In genomic region chr3R:4974514-4975314, dm6 we compare ENCODE assay signal across 1 fruit fly cellular context.
TF ChIP-seq lines count a peak whose summit lies in the region.

No protein-coding gene starts in this region.

TF ChIP-seq in whole organism, embryonic, 481 proteins besides CTCF, POLR2A, EP300 and RAD21 (continued from another document):
- TF ChIP-seq Bgb (GFP tag; IDR thresholded peaks at IDR 0.05; lab: Robert Waterston, UW; ENCODE audit: partially characterized antibody), result no peak
- TF ChIP-seq Bteb2 (GFP tag; optimal IDR thresholded peaks at IDR 0.05; lab: Kevin White, UChicago), result no peak
- TF ChIP-seq pan (optimal IDR thresholded peaks at IDR 0.05; lab: Kevin White, UChicago), result peak in 1 of 2 experiments; percentile 5
- TF ChIP-seq pan (GFP tag; optimal IDR thresholded peaks at IDR 0.05 in 1 of 2, IDR thresholded peaks at IDR 0.05 in 1 of 2), result peak in 1 of 2 experiments; percentile 12
- TF ChIP-seq D19B (GFP tag; optimal IDR thresholded peaks at IDR 0.05; lab: Kevin White, UChicago), result peak; percentile 60
- TF ChIP-seq CG11504 (tag; optimal IDR thresholded peaks at IDR 0.05; lab: Kevin White, UChicago), result no peak
- TF ChIP-seq CG11085 (GFP tag; IDR thresholded peaks at IDR 0.05; lab: Robert Waterston, UW), result no peak
- TF ChIP-seq CG34376 (GFP tag; optimal IDR thresholded peaks at IDR 0.05; lab: Kevin White, UChicago), result no peak
- TF ChIP-seq sqz (GFP tag; optimal IDR thresholded peaks at IDR 0.05; lab: Kevin White, UChicago), result no peak
- no peak for TF ChIP-seq Dip2 (GFP tag; IDR thresholded peaks at IDR 0.05; lab: Robert Waterston, UW)
- TF ChIP-seq sna (GFP tag; IDR thresholded peaks at IDR 0.05; lab: Robert Waterston, UW; ENCODE audit: partially characterized antibody), result no peak
- no peak for TF ChIP-seq CG7271 (tag; optimal IDR thresholded peaks at IDR 0.05; lab: Kevin White, UChicago)
- no peak for TF ChIP-seq Hr78 (GFP tag; optimal IDR thresholded peaks at IDR 0.05; lab: Kevin White, UChicago)
- no peak for TF ChIP-seq mam (GFP tag; optimal IDR thresholded peaks at IDR 0.05; lab: Kevin White, UChicago)
- 0 out of 3 replicates have a peak, but pooled peaks have one; percentile 12 for TF ChIP-seq ase (GFP tag; IDR thresholded peaks at IDR 0.05; lab: Robert Waterston, UW)
- TF ChIP-seq bcd (GFP tag; optimal IDR thresholded peaks at IDR 0.05; lab: Kevin White, UChicago), result peak; percentile 5
- no peak for TF ChIP-seq cg (GFP tag; optimal IDR thresholded peaks at IDR 0.05; lab: Kevin White, UChicago)
- TF ChIP-seq CG9727 (GFP tag; optimal IDR thresholded peaks at IDR 0.05; lab: Kevin White, UChicago), result peak; percentile 56
- no peak for TF ChIP-seq dati (GFP tag; IDR thresholded peaks at IDR 0.05; lab: Robert Waterston, UW)
- no peak for TF ChIP-seq wdn (GFP tag; IDR thresholded peaks at IDR 0.05; lab: Robert Waterston, UW)
- TF ChIP-seq NC2α (GFP tag; optimal IDR thresholded peaks at IDR 0.05; lab: Kevin White, UChicago), result no peak
- no peak for TF ChIP-seq insv (GFP tag; optimal IDR thresholded peaks at IDR 0.05; lab: Kevin White, UChicago)
- TF ChIP-seq Sin3A (optimal IDR thresholded peaks at IDR 0.05; lab: Kevin White, UChicago), result no peak
- 0 out of 2 replicates have a peak, but pooled peaks have one; percentile 8 for TF ChIP-seq CG10366 (GFP tag; IDR thresholded peaks at IDR 0.05; lab: Robert Waterston, UW)
- peak; percentile 13 for TF ChIP-seq CG4707 (GFP tag; optimal IDR thresholded peaks at IDR 0.05; lab: Kevin White, UChicago)
- TF ChIP-seq CG11696 (GFP tag; IDR thresholded peaks at IDR 0.05; lab: Robert Waterston, UW), result no peak
- no peak for TF ChIP-seq Jarid2 (GFP tag; optimal IDR thresholded peaks at IDR 0.05; lab: Kevin White, UChicago)
- TF ChIP-seq Blimp-1 (GFP tag; optimal IDR thresholded peaks at IDR 0.05; lab: Kevin White, UChicago), result no peak
- no peak for TF ChIP-seq C15 (GFP tag; IDR thresholded peaks at IDR 0.05; lab: Robert Waterston, UW)
- no peak for TF ChIP-seq CG2129 (GFP tag; IDR thresholded peaks at IDR 0.05; lab: Robert Waterston, UW; ENCODE audit: partially characterized antibody)
- TF ChIP-seq NFAT (GFP tag; IDR thresholded peaks at IDR 0.05; lab: Robert Waterston, UW), result peak; percentile 31; the same call in 1 of the 2 replicates
- no peak for TF ChIP-seq Bdp1 (GFP tag; optimal IDR thresholded peaks at IDR 0.05; lab: Kevin White, UChicago)
- no peak for TF ChIP-seq da (GFP tag; optimal IDR thresholded peaks at IDR 0.05; lab: Kevin White, UChicago)
- TF ChIP-seq CG4282 (GFP tag; optimal IDR thresholded peaks at IDR 0.05; lab: Kevin White, UChicago), result no peak
- no peak for TF ChIP-seq trem (tag; optimal IDR thresholded peaks at IDR 0.05; lab: Kevin White, UChicago)
- peak; percentile 60 for TF ChIP-seq Med (GFP tag; lab: Kevin White, UChicago)
- TF ChIP-seq CG4617 (GFP tag; optimal IDR thresholded peaks at IDR 0.05; lab: Kevin White, UChicago; ENCODE audit: borderline replicate concordance), result no peak
- no peak for TF ChIP-seq kah (GFP tag; optimal IDR thresholded peaks at IDR 0.05; lab: Kevin White, UChicago)
- no peak for TF ChIP-seq CG33557 (GFP tag; optimal IDR thresholded peaks at IDR 0.05; lab: Kevin White, UChicago)
- TF ChIP-seq CG4360 (GFP tag; IDR thresholded peaks at IDR 0.05; lab: Robert Waterston, UW), result 0 out of 2 replicates have a peak, but pooled peaks have one; percentile 21
- no peak for TF ChIP-seq salm (tag; optimal IDR thresholded peaks at IDR 0.05; lab: Kevin White, UChicago)
- TF ChIP-seq CG4424 (GFP tag; optimal IDR thresholded peaks at IDR 0.05; lab: Kevin White, UChicago), result peak; percentile 17
- peak; percentile 3 for TF ChIP-seq fd102C (GFP tag; optimal IDR thresholded peaks at IDR 0.05; lab: Kevin White, UChicago)
- no peak for TF ChIP-seq Dip3 (GFP tag; optimal IDR thresholded peaks at IDR 0.05; lab: Kevin White, UChicago)
- no peak for TF ChIP-seq chn (GFP tag; optimal IDR thresholded peaks at IDR 0.05; lab: Kevin White, UChicago)
- TF ChIP-seq CG9437 (GFP tag; optimal IDR thresholded peaks at IDR 0.05; lab: Kevin White, UChicago), result peak; percentile 29
- TF ChIP-seq lola (GFP tag; optimal IDR thresholded peaks at IDR 0.05; lab: Kevin White, UChicago), result peak in 1 of 3 experiments; percentile 49
- peak; percentile 76; the same call in 1 of the 3 replicates for TF ChIP-seq CG2199 (GFP tag; IDR thresholded peaks at IDR 0.05; lab: Robert Waterston, UW)
- no peak for TF ChIP-seq NfI (GFP tag; optimal IDR thresholded peaks at IDR 0.05; lab: Kevin White, UChicago)
- no peak for TF ChIP-seq fru (optimal IDR thresholded peaks at IDR 0.05; lab: Kevin White, UChicago)
- TF ChIP-seq CG8290 (GFP tag; optimal IDR thresholded peaks at IDR 0.05; lab: Kevin White, UChicago), result no peak
- peak in 1 of 2 experiments; percentile 26 for TF ChIP-seq CG8290 (tag; optimal IDR thresholded peaks at IDR 0.05; lab: Kevin White, UChicago)
- no peak for TF ChIP-seq Spps (tag; optimal IDR thresholded peaks at IDR 0.05; lab: Kevin White, UChicago)
- peak; percentile 9 for TF ChIP-seq CG6813 (GFP tag; optimal IDR thresholded peaks at IDR 0.05; lab: Kevin White, UChicago)
- TF ChIP-seq sd (tag; optimal IDR thresholded peaks at IDR 0.05; lab: Kevin White, UChicago), result no peak
- no peak for TF ChIP-seq gcm2 (GFP tag; optimal IDR thresholded peaks at IDR 0.05; lab: Kevin White, UChicago)
- TF ChIP-seq CG12942 (GFP tag; optimal IDR thresholded peaks at IDR 0.05; lab: Kevin White, UChicago), result no peak
- TF ChIP-seq chinmo (GFP tag; IDR thresholded peaks at IDR 0.05; lab: Robert Waterston, UW; ENCODE audit: partially characterized antibody), result no peak
- no peak for TF ChIP-seq Oli (tag; optimal IDR thresholded peaks at IDR 0.05; lab: Kevin White, UChicago)
- no peak for TF ChIP-seq CG10209 (GFP tag; optimal IDR thresholded peaks at IDR 0.05; lab: Kevin White, UChicago)
- TF ChIP-seq lov (optimal IDR thresholded peaks at IDR 0.05; lab: Kevin White, UChicago), result no peak
- 0 out of 3 replicates have a peak, but pooled peaks have one; percentile 44 for TF ChIP-seq lov (GFP tag; IDR thresholded peaks at IDR 0.05; lab: Robert Waterston, UW)
- TF ChIP-seq chif (GFP tag; optimal IDR thresholded peaks at IDR 0.05; lab: Kevin White, UChicago), result peak in 1 of 2 experiments; percentile 11
- TF ChIP-seq CG10274 (GFP tag; optimal IDR thresholded peaks at IDR 0.05; lab: Kevin White, UChicago), result no peak
- TF ChIP-seq Scr (GFP tag; IDR thresholded peaks at IDR 0.05; lab: Robert Waterston, UW; ENCODE audit: partially characterized antibody), result no peak
- no peak for TF ChIP-seq CG32772 (GFP tag; IDR thresholded peaks at IDR 0.05; lab: Robert Waterston, UW)
- no peak for TF ChIP-seq mld (GFP tag; IDR thresholded peaks at IDR 0.05; lab: Robert Waterston, UW; ENCODE audit: partially characterized antibody)
- TF ChIP-seq CG10267 (tag; optimal IDR thresholded peaks at IDR 0.05; lab: Kevin White, UChicago), result no peak
- no peak for TF ChIP-seq Rx (GFP tag; IDR thresholded peaks at IDR 0.05; lab: Robert Waterston, UW)
- 0 out of 3 replicates have a peak, but pooled peaks have one; percentile 24 for TF ChIP-seq CG3726 (GFP tag; IDR thresholded peaks at IDR 0.05; lab: Robert Waterston, UW)
- no peak for TF ChIP-seq pros (GFP tag; optimal IDR thresholded peaks at IDR 0.05; lab: Kevin White, UChicago)
- no peak for TF ChIP-seq CG8478 (optimal IDR thresholded peaks at IDR 0.05; lab: Kevin White, UChicago)
- peak; percentile 51; the same call in 1 of the 3 replicates for TF ChIP-seq CG7963 (GFP tag; IDR thresholded peaks at IDR 0.05; lab: Robert Waterston, UW; ENCODE audit: partially characterized antibody)
- TF ChIP-seq CG3838 (GFP tag; optimal IDR thresholded peaks at IDR 0.05; lab: Kevin White, UChicago), result no peak
- TF ChIP-seq nom (GFP tag; optimal IDR thresholded peaks at IDR 0.05; lab: Kevin White, UChicago), result no peak
- no peak for TF ChIP-seq pfk (GFP tag; optimal IDR thresholded peaks at IDR 0.05; lab: Kevin White, UChicago)
- no peak for TF ChIP-seq Drgx (GFP tag; IDR thresholded peaks at IDR 0.05; lab: Robert Waterston, UW)
- TF ChIP-seq CG8388 (GFP tag; optimal IDR thresholded peaks at IDR 0.05; lab: Kevin White, UChicago), result no peak
- TF ChIP-seq gsb-n (tag; optimal IDR thresholded peaks at IDR 0.05; lab: Kevin White, UChicago), result no peak
- no peak for TF ChIP-seq CG42726 (GFP tag; IDR thresholded peaks at IDR 0.05; lab: Robert Waterston, UW; ENCODE audit: partially characterized antibody)
- TF ChIP-seq Lhr (GFP tag; optimal IDR thresholded peaks at IDR 0.05; lab: Kevin White, UChicago), result no peak
- TF ChIP-seq CG6683 (GFP tag; optimal IDR thresholded peaks at IDR 0.05; lab: Kevin White, UChicago), result no peak
- peak; percentile 0 for TF ChIP-seq CG18619 (GFP tag; optimal IDR thresholded peaks at IDR 0.05; lab: Kevin White, UChicago)
- 0 out of 3 replicates have a peak, but pooled peaks have one; percentile 34 for TF ChIP-seq dysf (GFP tag; IDR thresholded peaks at IDR 0.05; lab: Robert Waterston, UW)
- no peak for TF ChIP-seq Elba2 (GFP tag; optimal IDR thresholded peaks at IDR 0.05; lab: Kevin White, UChicago)
- no peak for TF ChIP-seq CG18599 (GFP tag; optimal IDR thresholded peaks at IDR 0.05; lab: Kevin White, UChicago)
- TF ChIP-seq Ets65A (GFP tag; lab: Kevin White, UChicago), result peak; percentile 86
- TF ChIP-seq klu (GFP tag; IDR thresholded peaks at IDR 0.05; lab: Robert Waterston, UW), result no peak; the same call in 1 of the 2 replicates
- no peak for TF ChIP-seq CG2202 (tag; optimal IDR thresholded peaks at IDR 0.05; lab: Kevin White, UChicago)
- TF ChIP-seq Gsc (GFP tag; IDR thresholded peaks at IDR 0.05; lab: Robert Waterston, UW), result no peak
- no peak for TF ChIP-seq Dp (GFP tag; optimal IDR thresholded peaks at IDR 0.05; lab: Kevin White, UChicago)
- peak; percentile 38 for TF ChIP-seq CG7556 (GFP tag; optimal IDR thresholded peaks at IDR 0.05; lab: Kevin White, UChicago)
- no peak for TF ChIP-seq gce (GFP tag; IDR thresholded peaks at IDR 0.05; lab: Robert Waterston, UW)
- no peak for TF ChIP-seq CG13624 (GFP tag; optimal IDR thresholded peaks at IDR 0.05; lab: Kevin White, UChicago)
